Fruit fly (Drosophila melanogaster) whole organism, adult: ENCODE measurements around the gene CG14960.

Experiments used
- CG11617 ChIP-seq: fragments of 200-800 bp; sonication (Bioruptor generic); optimal IDR thresholded peaks from 2 replicates; lab custom pipeline; 2017; ENCODE audit warnings: mild to moderate bottlenecking, missing biosample characterization, missing genetic modification reagents, missing genetic modification characterization
- CG12768 ChIP-seq: fragments of 200-800 bp; sonication (Bioruptor generic); optimal IDR thresholded peaks from 2 replicates; lab custom pipeline; 2017; ENCODE audit warnings: missing biosample characterization, missing genetic modification characterization, mild to moderate bottlenecking, moderate library complexity, missing genetic modification reagents
- CG33017 ChIP-seq: fragments of 200-800 bp; sonication (Bioruptor generic); optimal IDR thresholded peaks from 2 replicates; lab custom pipeline; 2018; ENCODE audit warnings: missing biosample characterization, mild to moderate bottlenecking, missing genetic modification characterization, moderate library complexity
- CG7045 ChIP-seq: fragments of 200-800 bp; sonication (Bioruptor generic); optimal IDR thresholded peaks from 2 replicates; lab custom pipeline; 2017; ENCODE audit warnings: missing biosample characterization, mild to moderate bottlenecking, missing genetic modification characterization
- CG7101 ChIP-seq: fragments of 200-800 bp; sonication (Bioruptor generic); optimal IDR thresholded peaks from 2 replicates; lab custom pipeline; 2018; ENCODE audit warnings: missing biosample characterization, mild to moderate bottlenecking, missing genetic modification characterization, moderate library complexity
- Clk ChIP-seq: fragments of 200-800 bp; sonication (Bioruptor generic); optimal IDR thresholded peaks from 2 replicates; lab custom pipeline; 2017; ENCODE audit warnings: missing biosample characterization, missing genetic modification characterization
- Mnt ChIP-seq: fragments of 200-800 bp; sonication (Bioruptor generic); optimal IDR thresholded peaks from 2 replicates; lab custom pipeline; 2016; ENCODE audit warnings: missing biosample characterization, mild to moderate bottlenecking, missing genetic modification characterization
- cic ChIP-seq: fragments of 200-800 bp; sonication (Bioruptor generic); optimal IDR thresholded peaks from 2 replicates; lab custom pipeline; 2017; ENCODE audit warnings: missing biosample characterization, mild to moderate bottlenecking, missing genetic modification characterization, moderate library complexity
- kay ChIP-seq: fragments of 200-800 bp; sonication (Bioruptor generic); peaks from one replicate; lab custom pipeline; 2016; ENCODE audit warnings: missing biosample characterization, missing genetic modification characterization, borderline replicate concordance
- ovo ChIP-seq: fragments of 200-800 bp; sonication (Bioruptor generic); optimal IDR thresholded peaks from 2 replicates; lab custom pipeline; 2016; ENCODE audit warnings: missing biosample characterization, missing genetic modification characterization

DNA sequence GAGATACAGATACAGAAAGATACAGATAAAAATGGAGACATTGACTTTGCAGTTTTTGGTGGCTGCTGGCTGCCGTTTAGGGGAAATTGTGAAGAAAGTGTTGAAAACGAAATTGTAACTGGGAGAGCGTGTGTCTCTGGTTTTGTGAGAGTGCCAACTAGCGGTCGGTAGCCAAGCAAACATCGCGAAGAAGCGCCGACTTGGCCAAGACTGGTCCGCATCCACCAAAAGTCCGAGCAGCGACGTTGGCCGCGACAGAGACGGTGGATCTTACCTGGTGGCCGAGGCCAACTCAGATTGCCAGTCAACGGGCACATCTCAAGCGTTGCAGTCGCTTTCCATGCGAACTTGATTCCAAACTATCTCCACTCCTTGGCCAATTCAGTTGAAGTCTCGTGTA is at the start of gene CG14960:
- TF ChIP-seq CG7101 (tag; lab: Kevin White, UChicago) (no peak), ovo (GFP tag; lab: Kevin White, UChicago) (no peak), CG33017 (tag; lab: Kevin White, UChicago) (no peak), CG12768 (GFP tag; lab: Kevin White, UChicago) (no peak), cic (no peak), kay (GFP tag; lab: Kevin White, UChicago) (no peak), Clk (GFP tag; lab: Kevin White, UChicago) (no peak), Mnt (GFP tag; lab: Kevin White, UChicago) (no peak), CG7045 (GFP tag; lab: Kevin White, UChicago) (no peak), CG11617 (GFP tag; lab: Kevin White, UChicago) (no peak)
